Worm (Caenorhabditis elegans): ENCODE measurements around the gene T01D3.1.

T01D3.1 gene

ce11 chrV:13744901-13745300, 55.2 kb downstream of the T01D3.1 start, which contains the start of gene F35E12.9:
TSS of gene F35E12.9 (minus strand) at chrV:13745127.
- TF ChIP-seq nhr-80 (tag; optimal IDR thresholded peaks at IDR 0.05) (peak; percentile 84), somi-1 (GFP tag; optimal IDR thresholded peaks at IDR 0.05) (no peak)

DNA sequence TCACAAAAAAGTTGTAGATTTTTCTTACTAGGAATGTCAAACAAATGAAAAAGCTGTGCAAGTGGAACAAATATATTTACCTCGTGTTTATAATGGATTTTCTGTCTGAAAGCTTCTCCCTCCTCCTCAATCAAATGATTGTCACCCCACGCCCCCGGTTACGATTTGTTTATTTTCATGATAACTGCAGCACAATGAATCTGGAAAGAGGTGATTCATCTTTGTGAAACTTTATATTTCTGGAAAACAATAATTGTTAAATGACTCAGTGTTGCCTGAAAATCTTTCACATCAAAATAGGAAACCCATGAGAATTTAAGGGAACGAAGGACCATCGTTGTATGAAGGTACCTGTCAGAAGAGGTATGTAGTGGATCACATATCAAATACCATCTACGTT, 59.0 kb downstream of the T01D3.1 start, which contains the start of gene F35E12.10:
Gene F35E12.10 (minus strand): TSS at position 101 of the 400 bp plus-strand sequence.
- TF ChIP-seq ztf-3 (GFP tag; optimal IDR thresholded peaks at IDR 0.05) (no peak), D2030.7 (GFP tag; IDR thresholded peaks at IDR 0.05) (no peak), unc-62 (GFP tag; optimal IDR thresholded peaks at IDR 0.05) (no peak), nfya-2 (GFP tag; IDR thresholded peaks at IDR 0.05) (no peak)

- TF ChIP-seq ets-4 (GFP tag; optimal IDR thresholded peaks at IDR 0.05): no peak
- TF ChIP-seq snpc-4 (GFP tag; optimal IDR thresholded peaks at IDR 0.05): no peak
- no peak for TF ChIP-seq snpc-4 (tag; optimal IDR thresholded peaks at IDR 0.05)
- peak; percentile 52 for TF ChIP-seq nhr-80 (tag; optimal IDR thresholded peaks at IDR 0.05)
- no peak for TF ChIP-seq zim-3 (tag; optimal IDR thresholded peaks at IDR 0.05)
- TF ChIP-seq dpl-1 (GFP tag; optimal IDR thresholded peaks at IDR 0.05): no peak
Observed at ce11 chrV:13751811-13752210, 62.1 kb downstream of the T01D3.1 start, which contains the start of gene cld-9. TSS of gene cld-9 (minus strand) at chrV:13751891.

Data from whole organism, young adult.